Worm (Caenorhabditis elegans) whole organism, mixed stage, embryonic: Measurements from ENCODE around the gene Y49G5A.1.

Experiments used
- M03D4.4 ChIP-seq: sonication (generic microtip); optimal IDR thresholded peaks from 2 replicates; lab custom pipeline; 2017; ENCODE audit warnings: mild to moderate bottlenecking, missing genetic modification characterization, missing compliant biosample characterization
- bed-3 ChIP-seq: fragments of 200-800 bp; sonication (Bioruptor generic); optimal IDR thresholded peaks from 3 replicates; lab custom pipeline; 2018; ENCODE audit warnings: mild to moderate bottlenecking, missing genetic modification characterization, moderate library complexity, missing compliant biosample characterization
- blmp-1 ChIP-seq: fragments of 150-350 bp; optimal IDR thresholded peaks from 2 replicates; lab custom pipeline; 2014; ENCODE audit warnings: missing biosample characterization, missing genetic modification characterization
- ceh-39 ChIP-seq: fragments of 150-350 bp; optimal IDR thresholded peaks from 2 replicates; lab custom pipeline; 2014; ENCODE audit warnings: missing biosample characterization, missing genetic modification characterization
- ceh-43 ChIP-seq: fragments of 200-800 bp; sonication (Bioruptor generic); optimal IDR thresholded peaks from 2 replicates; lab custom pipeline; 2018; ENCODE audit warnings: mild to moderate bottlenecking, missing genetic modification characterization, moderate library complexity, missing compliant biosample characterization
- ceh-83 ChIP-seq: fragments of 200-800 bp; sonication (Bioruptor generic); optimal IDR thresholded peaks from 2 replicates; lab custom pipeline; 2018; ENCODE audit warnings: mild to moderate bottlenecking, missing genetic modification characterization, missing compliant biosample characterization
- ces-1 ChIP-seq: fragments of 150-350 bp; optimal IDR thresholded peaks from 2 replicates; lab custom pipeline; 2014; ENCODE audit warnings: missing biosample characterization, missing genetic modification reagents, missing genetic modification characterization
- cnd-1 ChIP-seq: fragments of 200-800 bp; sonication (Bioruptor generic); optimal IDR thresholded peaks from 2 replicates; lab custom pipeline; 2018; ENCODE audit warnings: mild to moderate bottlenecking, missing genetic modification characterization, missing compliant biosample characterization
- drap-1 ChIP-seq: fragments of 200-800 bp; sonication (Bioruptor generic); optimal IDR thresholded peaks from 3 replicates; lab custom pipeline; 2018; ENCODE audit warnings: mild to moderate bottlenecking, missing genetic modification characterization, missing compliant biosample characterization
- elt-1 ChIP-seq: sonication (generic microtip); optimal IDR thresholded peaks from 2 replicates; lab custom pipeline; 2017; ENCODE audit warnings: missing genetic modification characterization, mild to moderate bottlenecking, missing compliant biosample characterization, antibody characterized with exemption, moderate library complexity, borderline replicate concordance; ENCODE audit not compliant: insufficient read depth
- elt-3 ChIP-seq: fragments of 150-350 bp; optimal IDR thresholded peaks from 2 replicates; lab custom pipeline; 2014; ENCODE audit warnings: missing biosample characterization, missing genetic modification characterization
- flh-1 ChIP-seq: fragments of 200-800 bp; sonication (Bioruptor generic); optimal IDR thresholded peaks from 2 replicates; lab custom pipeline; 2018; ENCODE audit warnings: mild to moderate bottlenecking, missing genetic modification characterization, moderate library complexity, missing compliant biosample characterization
- ham-2 ChIP-seq: fragments of 200-800 bp; sonication (Bioruptor generic); optimal IDR thresholded peaks from 2 replicates; lab custom pipeline; 2018; ENCODE audit warnings: mild to moderate bottlenecking, missing genetic modification characterization, missing compliant biosample characterization
- hlh-1 ChIP-seq: fragments of 150-350 bp; optimal IDR thresholded peaks from 2 replicates; lab custom pipeline; 2014; ENCODE audit warnings: missing biosample characterization, missing genetic modification reagents, missing genetic modification characterization
- lin-13 ChIP-seq: fragments of 150-350 bp; optimal IDR thresholded peaks from 2 replicates; lab custom pipeline; 2014; ENCODE audit warnings: missing biosample characterization, missing genetic modification characterization
- lin-32 ChIP-seq: fragments of 200-800 bp; sonication (Bioruptor generic); optimal IDR thresholded peaks from 2 replicates; lab custom pipeline; 2018; ENCODE audit warnings: mild to moderate bottlenecking, missing genetic modification characterization, missing compliant biosample characterization
- lsy-2 ChIP-seq: fragments of 150-350 bp; optimal IDR thresholded peaks from 2 replicates; lab custom pipeline; 2014; ENCODE audit warnings: missing biosample characterization, missing genetic modification characterization
- mab-5 ChIP-seq: fragments of 150-350 bp; optimal IDR thresholded peaks from 2 replicates; lab custom pipeline; 2014; ENCODE audit warnings: missing biosample characterization, missing genetic modification characterization
- mep-1 ChIP-seq: fragments of 150-350 bp; optimal IDR thresholded peaks from 2 replicates; lab custom pipeline; 2017; ENCODE audit warnings: missing biosample characterization, missing genetic modification reagents, missing genetic modification characterization, inconsistent platforms
- mls-2 ChIP-seq: sonication (generic microtip); optimal IDR thresholded peaks from 2 replicates; lab custom pipeline; 2016; ENCODE audit warnings: mild to moderate bottlenecking, missing genetic modification characterization, moderate library complexity, missing compliant biosample characterization
- nhr-12 ChIP-seq: fragments of 150-350 bp; optimal IDR thresholded peaks from 2 replicates; lab custom pipeline; 2014; ENCODE audit warnings: missing biosample characterization, missing genetic modification characterization
- nhr-2 ChIP-seq: fragments of 150-350 bp; optimal IDR thresholded peaks from 2 replicates; lab custom pipeline; 2014; ENCODE audit warnings: missing biosample characterization, missing genetic modification characterization
- nhr-28 ChIP-seq: fragments of 150-350 bp; optimal IDR thresholded peaks from 2 replicates; lab custom pipeline; 2014; ENCODE audit warnings: missing biosample characterization, missing genetic modification characterization
- nhr-76 ChIP-seq: sonication (generic microtip); optimal IDR thresholded peaks from 2 replicates; lab custom pipeline; 2017; ENCODE audit warnings: missing biosample characterization, missing genetic modification characterization
- pha-4 ChIP-seq: fragments of 150-350 bp; optimal IDR thresholded peaks from 2 replicates; lab custom pipeline; 2018; ENCODE audit warnings: missing biosample characterization, missing genetic modification reagents, missing genetic modification characterization
- sem-2 ChIP-seq: fragments of 200-800 bp; sonication (Bioruptor generic); optimal IDR thresholded peaks from 2 replicates; lab custom pipeline; 2018; ENCODE audit warnings: mild to moderate bottlenecking, missing genetic modification characterization, missing compliant biosample characterization
- snpc-4 ChIP-seq: fragments of 150-350 bp; optimal IDR thresholded peaks from 2 replicates; lab custom pipeline; 2014; ENCODE audit warnings: missing biosample characterization, missing genetic modification characterization
- sptf-1 ChIP-seq: sonication (generic microtip); optimal IDR thresholded peaks from 2 replicates; lab custom pipeline; 2017; ENCODE audit warnings: mild to moderate bottlenecking, missing genetic modification characterization, moderate library complexity, missing compliant biosample characterization
- tbx-8 ChIP-seq: fragments of 200-800 bp; sonication (Bioruptor generic); optimal IDR thresholded peaks from 2 replicates; lab custom pipeline; 2018; ENCODE audit warnings: mild to moderate bottlenecking, missing genetic modification characterization, moderate library complexity, missing compliant biosample characterization
- unc-120 ChIP-seq: sonication (generic microtip); optimal IDR thresholded peaks from 2 replicates; lab custom pipeline; 2017; ENCODE audit warnings: missing genetic modification characterization, missing compliant biosample characterization; ENCODE audit not compliant: poor library complexity, severe bottlenecking
- unc-39 ChIP-seq: fragments of 150-350 bp; optimal IDR thresholded peaks from 2 replicates; lab custom pipeline; 2014; ENCODE audit warnings: missing biosample characterization, missing genetic modification characterization
- unc-62 ChIP-seq: fragments of 150-350 bp; optimal IDR thresholded peaks from 2 replicates; lab custom pipeline; 2014; ENCODE audit warnings: missing biosample characterization, missing genetic modification reagents, missing genetic modification characterization
- zip-8 ChIP-seq: fragments of 150-350 bp; optimal IDR thresholded peaks from 2 replicates; lab custom pipeline; 2014; ENCODE audit warnings: missing biosample characterization, missing genetic modification characterization
- ztf-11 ChIP-seq: fragments of 150-350 bp; optimal IDR thresholded peaks from 2 replicates; lab custom pipeline; 2014; ENCODE audit warnings: missing biosample characterization, missing genetic modification characterization

Y49G5A.1 gene

DNA sequence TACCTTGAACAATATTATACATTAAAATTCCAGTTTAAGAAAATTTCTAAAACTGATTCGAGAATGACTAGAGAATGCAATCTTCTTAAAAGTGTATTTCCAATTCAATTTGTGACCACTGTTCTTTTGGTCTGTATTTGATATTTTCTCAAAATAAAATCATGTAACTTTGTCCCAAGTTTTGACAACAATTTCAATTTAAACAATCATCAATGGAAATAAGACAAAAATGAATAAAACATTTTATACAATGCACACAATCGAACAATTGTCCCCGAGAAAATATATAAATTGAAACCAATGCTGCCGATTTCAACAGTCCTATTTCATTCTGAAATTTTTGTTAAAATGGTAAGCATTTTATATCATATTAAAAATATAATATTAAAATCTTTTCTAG, 24.5 kb upstream of the Y49G5A.1 start, which contains the start of gene C10G8.4:
C10G8.4 (plus strand) TSS at position 301 of the 400 bp plus-strand sequence.
- no peak for TF ChIP-seq elt-3 (tag; lab: Kevin White, UChicago)
- no peak for TF ChIP-seq mep-1 (tag; lab: Kevin White, UChicago)
- TF ChIP-seq drap-1 (GFP tag; lab: Kevin White, UChicago), result no peak
- TF ChIP-seq lin-32 (GFP tag; lab: Kevin White, UChicago), result no peak
- no peak for TF ChIP-seq nhr-12 (tag; lab: Kevin White, UChicago)
- no peak for TF ChIP-seq bed-3 (GFP tag; lab: Kevin White, UChicago)
- TF ChIP-seq ztf-11, result no peak
- TF ChIP-seq unc-62, result no peak
- TF ChIP-seq sem-2 (GFP tag; lab: Kevin White, UChicago), result no peak
- no peak for TF ChIP-seq unc-120 (tag; lab: Kevin White, UChicago)
- TF ChIP-seq cnd-1 (tag; lab: Kevin White, UChicago), result no peak
- TF ChIP-seq ceh-43 (GFP tag; lab: Kevin White, UChicago), result no peak
- no peak for TF ChIP-seq nhr-2 (tag; lab: Kevin White, UChicago)
- no peak for TF ChIP-seq snpc-4 (tag; lab: Kevin White, UChicago)
- no peak for TF ChIP-seq nhr-76 (tag; lab: Kevin White, UChicago)
- TF ChIP-seq sptf-1, result no peak
- no peak for TF ChIP-seq unc-39

DNA sequence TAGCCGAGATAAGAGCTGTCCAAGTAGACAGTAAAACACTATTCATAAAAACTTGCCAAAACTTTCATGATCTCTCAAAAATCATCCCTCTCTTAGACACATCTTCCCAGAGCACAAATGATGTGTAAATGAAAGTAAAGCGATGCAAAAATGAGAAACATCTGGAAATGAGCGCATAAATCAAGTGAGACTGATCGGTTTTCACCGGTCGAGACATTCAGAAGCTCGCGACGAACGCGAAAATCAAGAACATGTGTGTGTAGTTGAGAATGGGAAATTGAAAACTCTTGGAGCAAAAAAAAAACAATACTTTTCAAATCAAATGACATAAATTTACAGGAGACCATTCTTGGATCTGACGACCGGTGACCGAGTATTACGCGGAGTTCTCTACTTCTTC, 17.2 kb upstream of the Y49G5A.1 start:
- TF ChIP-seq unc-39 (no peak), flh-1 (GFP tag; lab: Kevin White, UChicago) (no peak), cnd-1 (tag; lab: Kevin White, UChicago) (no peak), ces-1 (GFP tag; lab: Kevin White, UChicago) (no peak), tbx-8 (GFP tag; lab: Kevin White, UChicago) (no peak), ceh-39 (no peak), zip-8 (tag; lab: Kevin White, UChicago) (no peak)

DNA sequence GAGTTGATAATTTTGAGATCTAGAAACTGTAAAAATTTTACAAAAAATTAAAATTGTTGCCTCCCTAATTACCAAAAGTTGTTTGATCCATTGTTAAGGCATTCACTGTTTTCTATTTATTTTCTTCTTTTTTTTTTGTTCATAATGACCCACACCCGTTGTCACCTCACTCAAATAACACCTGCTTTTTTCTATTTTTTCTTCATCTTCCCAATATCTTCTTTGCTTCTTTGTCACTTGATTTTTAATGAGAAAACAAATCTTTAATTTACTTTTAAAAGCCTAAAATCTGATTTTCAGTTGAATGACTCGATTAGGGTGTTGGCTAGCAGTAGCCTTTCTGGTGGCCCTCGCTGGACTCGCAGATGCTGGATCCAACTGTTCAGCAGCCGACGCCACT, 16.2 kb upstream of the Y49G5A.1 start, which contains the start of gene ncx-2:
ncx-2 (plus strand) TSS at position 301 of the 400 bp plus-strand sequence.
- no peak for TF ChIP-seq elt-1 (tag; lab: Kevin White, UChicago)

DNA sequence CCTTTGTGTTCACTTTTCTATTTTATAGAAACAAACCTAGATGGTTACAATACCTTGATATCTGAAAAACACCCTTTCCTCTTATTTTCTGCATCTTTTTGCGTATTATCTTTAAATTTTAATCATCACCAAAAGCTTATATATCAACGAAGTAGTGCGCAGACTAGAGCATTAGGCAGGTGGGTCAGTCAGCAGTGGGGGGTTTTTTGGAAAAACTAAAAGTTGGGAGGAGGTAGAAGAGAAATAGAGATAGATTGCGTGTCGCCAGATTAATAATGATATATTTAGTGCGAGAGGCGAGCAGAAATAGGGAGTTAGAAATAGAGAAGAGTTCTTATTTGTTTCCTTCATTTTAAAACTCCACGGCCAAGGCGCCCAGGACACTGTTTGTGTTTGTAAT, 14.1 kb upstream of the Y49G5A.1 start:
- no peak for TF ChIP-seq lsy-2 (tag; lab: Kevin White, UChicago)
- TF ChIP-seq nhr-28 (tag; lab: Kevin White, UChicago), result no peak
- no peak for TF ChIP-seq lin-13 (tag; lab: Kevin White, UChicago)
- TF ChIP-seq mep-1 (tag; lab: Kevin White, UChicago), result no peak
- TF ChIP-seq zip-8 (tag; lab: Kevin White, UChicago), result no peak
- TF ChIP-seq elt-3 (tag; lab: Kevin White, UChicago), result no peak
- TF ChIP-seq ces-1 (GFP tag; lab: Kevin White, UChicago), result no peak
- TF ChIP-seq nhr-76 (tag; lab: Kevin White, UChicago), result no peak
- TF ChIP-seq snpc-4 (tag; lab: Kevin White, UChicago), result no peak
- no peak for TF ChIP-seq lin-32 (GFP tag; lab: Kevin White, UChicago)
- TF ChIP-seq ceh-43 (GFP tag; lab: Kevin White, UChicago), result no peak
- TF ChIP-seq cnd-1 (tag; lab: Kevin White, UChicago), result no peak
- no peak for TF ChIP-seq nhr-2 (tag; lab: Kevin White, UChicago)
- no peak for TF ChIP-seq unc-39
- TF ChIP-seq ztf-11, result no peak
- no peak for TF ChIP-seq elt-1 (tag; lab: Kevin White, UChicago)
- no peak for TF ChIP-seq M03D4.4 (tag; lab: Kevin White, UChicago)
- no peak for TF ChIP-seq ham-2 (GFP tag; lab: Kevin White, UChicago)
- TF ChIP-seq ceh-83, result no peak
- TF ChIP-seq, all 35 proteins: peak for 0

DNA sequence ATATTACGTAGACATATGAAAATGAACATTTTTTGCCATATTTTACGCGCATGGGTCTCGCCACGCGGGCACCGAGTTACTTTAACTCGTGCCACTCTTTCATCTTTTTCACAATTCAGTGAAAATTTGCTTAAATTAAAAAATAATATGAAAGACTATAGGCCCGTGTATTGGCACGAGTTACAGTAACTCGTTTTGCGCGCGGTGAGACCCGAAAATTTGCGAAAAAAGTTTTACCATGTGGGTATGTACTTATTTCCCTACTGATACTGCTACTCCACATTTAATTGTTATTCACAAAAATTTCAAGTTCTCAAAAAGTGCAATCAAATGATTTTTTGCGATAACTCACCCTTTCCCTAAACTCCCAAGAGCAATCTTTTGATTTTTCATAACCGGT, 10.6 kb upstream of the Y49G5A.1 start:
- TF ChIP-seq nhr-2 (tag; lab: Kevin White, UChicago) (no peak), hlh-1 (no peak), blmp-1 (tag; lab: Kevin White, UChicago) (no peak), sem-2 (GFP tag; lab: Kevin White, UChicago) (no peak), unc-62 (no peak), nhr-76 (tag; lab: Kevin White, UChicago) (no peak), pha-4 (tag; lab: Kevin White, UChicago) (no peak), unc-120 (tag; lab: Kevin White, UChicago) (no peak), elt-1 (tag; lab: Kevin White, UChicago) (no peak), mab-5 (tag; lab: Kevin White, UChicago) (no peak), snpc-4 (tag; lab: Kevin White, UChicago) (no peak), elt-3 (tag; lab: Kevin White, UChicago) (no peak), drap-1 (GFP tag; lab: Kevin White, UChicago) (no peak), mls-2 (tag; lab: Kevin White, UChicago) (no peak), lin-32 (GFP tag; lab: Kevin White, UChicago) (no peak), ceh-39 (no peak), nhr-28 (tag; lab: Kevin White, UChicago) (no peak), ham-2 (GFP tag; lab: Kevin White, UChicago) (no peak)
- TF ChIP-seq, all 35 proteins: peak for 0
